Fruit fly (Drosophila melanogaster) whole organism, embryonic: ENCODE measurements around the gene CG32206.

Experiments used
- Asciz ChIP-seq: fragments of 200-800 bp; sonication (Bioruptor generic); optimal IDR thresholded peaks from 2 replicates; lab custom pipeline; 2017; ENCODE audit warnings: missing biosample characterization, mild to moderate bottlenecking, missing genetic modification characterization, missing genetic modification reagents
- CG10543 ChIP-seq: fragments of 200-800 bp; sonication (Bioruptor generic); optimal IDR thresholded peaks from 3 replicates; lab custom pipeline; 2017; ENCODE audit warnings: missing biosample characterization, mild to moderate bottlenecking, missing genetic modification characterization, moderate library complexity
- CG13287 ChIP-seq: fragments of 200-800 bp; sonication (Bioruptor generic); IDR thresholded peaks from 2 replicates; pipeline ENCODE4 v1.3.6; 2022; ENCODE audit warnings: missing biosample characterization, missing genetic modification characterization; ENCODE audit not compliant: partially characterized antibody
- CG15073 ChIP-seq: fragments of 200-800 bp; sonication (Bioruptor generic); optimal IDR thresholded peaks from 2 replicates; lab custom pipeline; 2016; ENCODE audit warnings: missing biosample characterization, missing genetic modification characterization
- CG17359 ChIP-seq: fragments of 200-800 bp; sonication (Bioruptor generic); optimal IDR thresholded peaks from 3 replicates; lab custom pipeline; 2018; ENCODE audit warnings: missing biosample characterization, mild to moderate bottlenecking, missing genetic modification characterization, moderate library complexity
- CG18619 ChIP-seq: fragments of 200-800 bp; sonication (Bioruptor generic); optimal IDR thresholded peaks from 3 replicates; lab custom pipeline; 2017; ENCODE audit warnings: missing biosample characterization, mild to moderate bottlenecking, missing genetic modification characterization
- CG2875 ChIP-seq: fragments of 200-800 bp; sonication (Bioruptor generic); optimal IDR thresholded peaks from 2 replicates; lab custom pipeline; 2017; ENCODE audit warnings: missing biosample characterization, mild to moderate bottlenecking, missing genetic modification characterization, missing genetic modification reagents
- CG33213 ChIP-seq: fragments of 200-800 bp; sonication (Bioruptor generic); optimal IDR thresholded peaks from 3 replicates; lab custom pipeline; 2016; ENCODE audit warnings: missing biosample characterization, missing genetic modification characterization
- CG3407 ChIP-seq: fragments of 200-800 bp; sonication (Bioruptor generic); optimal IDR thresholded peaks from 2 replicates; lab custom pipeline; 2018; ENCODE audit warnings: missing biosample characterization, mild to moderate bottlenecking, missing genetic modification characterization
- CG4730 ChIP-seq: fragments of 200-800 bp; sonication (Bioruptor generic); IDR thresholded peaks from 2 replicates; pipeline ENCODE4 v1.3.6; 2022; ENCODE audit warnings: missing biosample characterization, missing genetic modification characterization
- CG5180 ChIP-seq: fragments of 200-800 bp; sonication (Bioruptor generic); optimal IDR thresholded peaks from 3 replicates; lab custom pipeline; 2017; ENCODE audit warnings: missing biosample characterization, missing genetic modification characterization, mild to moderate bottlenecking, moderate library complexity, missing genetic modification reagents
- CG7271 ChIP-seq: fragments of 200-800 bp; sonication (Bioruptor generic); optimal IDR thresholded peaks from 2 replicates; lab custom pipeline; 2018; ENCODE audit warnings: missing biosample characterization, mild to moderate bottlenecking, missing genetic modification characterization, moderate library complexity
- CG9876 ChIP-seq: fragments of 200-800 bp; sonication (Bioruptor generic); optimal IDR thresholded peaks from 2 replicates; lab custom pipeline; 2016; ENCODE audit warnings: missing biosample characterization, missing genetic modification characterization
- Gsc ChIP-seq: fragments of 200-800 bp; sonication (Bioruptor generic); IDR thresholded peaks from 2 replicates; pipeline ENCODE4 v1.3.6; 2022; ENCODE audit warnings: missing biosample characterization, missing genetic modification characterization
- Gug ChIP-seq: fragments of 200-800 bp; sonication (Bioruptor generic); IDR thresholded peaks from 4 replicates; pipeline ENCODE4 v1.3.6; 2022; ENCODE audit warnings: missing biosample characterization, missing genetic modification characterization
- Hr39 ChIP-seq: fragments of >200 bp; optimal IDR thresholded peaks from 2 replicates; lab custom pipeline; 2017
- Kr ChIP-seq: fragments of 200-800 bp; sonication (Bioruptor generic); optimal IDR thresholded peaks from 2 replicates; lab custom pipeline; 2017; ENCODE audit warnings: missing biosample characterization, mild to moderate bottlenecking, missing genetic modification characterization
- MBD-R2 ChIP-seq: fragments of 200-800 bp; sonication (Bioruptor generic); IDR thresholded peaks from 2 replicates; pipeline ENCODE4 v1.3.6; 2022; ENCODE audit warnings: missing biosample characterization, missing genetic modification characterization
- Med ChIP-seq: fragments of 200-800 bp; sonication (Bioruptor generic); peaks from one replicate; lab custom pipeline; 2016; ENCODE audit warnings: missing biosample characterization, missing genetic modification characterization, mild to moderate bottlenecking, inconsistent platforms, moderate library complexity
- Mes4 ChIP-seq: fragments of 200-800 bp; sonication (Bioruptor generic); optimal IDR thresholded peaks from 2 replicates; lab custom pipeline; 2016; ENCODE audit warnings: missing biosample characterization, missing genetic modification characterization
- Optix ChIP-seq: fragments of 200-800 bp; sonication (Bioruptor generic); IDR thresholded peaks from 3 replicates; pipeline ENCODE4 v1.3.6; 2022; ENCODE audit warnings: missing biosample characterization, missing genetic modification characterization
- PHDP ChIP-seq: fragments of 200-800 bp; sonication (Bioruptor generic); optimal IDR thresholded peaks from 3 replicates; lab custom pipeline; 2018; ENCODE audit warnings: missing biosample characterization, mild to moderate bottlenecking, missing genetic modification characterization, moderate library complexity
- Side ChIP-seq: fragments of 200-800 bp; sonication (Bioruptor generic); optimal IDR thresholded peaks from 2 replicates; lab custom pipeline; 2016; ENCODE audit warnings: missing biosample characterization, missing genetic modification characterization
- Sin3A ChIP-seq: fragments of >200 bp; optimal IDR thresholded peaks from 2 replicates; lab custom pipeline; 2018
- Six4 ChIP-seq: fragments of 200-800 bp; sonication (Bioruptor generic); optimal IDR thresholded peaks from 2 replicates; lab custom pipeline; 2016; ENCODE audit warnings: missing biosample characterization, missing genetic modification characterization
- Sox100B ChIP-seq: fragments of 200-800 bp; sonication (Bioruptor generic); optimal IDR thresholded peaks from 3 replicates; lab custom pipeline; 2018; ENCODE audit warnings: missing biosample characterization, mild to moderate bottlenecking, missing genetic modification characterization
- Spps ChIP-seq: fragments of 200-800 bp; sonication (Bioruptor generic); optimal IDR thresholded peaks from 2 replicates; lab custom pipeline; 2018; ENCODE audit warnings: missing biosample characterization, mild to moderate bottlenecking, missing genetic modification characterization
- Usf ChIP-seq: fragments of 200-800 bp; sonication (Bioruptor generic); optimal IDR thresholded peaks from 2 replicates; lab custom pipeline; 2017; ENCODE audit warnings: missing genotype, missing biosample characterization, missing genetic modification characterization
- ac ChIP-seq: fragments of 200-800 bp; sonication (Bioruptor generic); optimal IDR thresholded peaks from 3 replicates; lab custom pipeline; 2017; ENCODE audit warnings: missing biosample characterization, mild to moderate bottlenecking, missing genetic modification characterization
- bowl ChIP-seq: fragments of 200-800 bp; sonication (Bioruptor generic); IDR thresholded peaks from 2 replicates; pipeline ENCODE4 v1.3.6; 2022; ENCODE audit warnings: missing biosample characterization, missing genetic modification characterization
- cato ChIP-seq: fragments of 200-800 bp; sonication (Bioruptor generic); optimal IDR thresholded peaks from 2 replicates; lab custom pipeline; 2016; ENCODE audit warnings: missing biosample characterization, missing genetic modification characterization, borderline replicate concordance
- corto ChIP-seq: fragments of 200-800 bp; sonication (Bioruptor generic); optimal IDR thresholded peaks from 2 replicates; lab custom pipeline; 2016; ENCODE audit warnings: missing biosample characterization, mild to moderate bottlenecking, missing genetic modification characterization, moderate library complexity
- cwo ChIP-seq: fragments of 200-800 bp; sonication (Bioruptor generic); optimal IDR thresholded peaks from 3 replicates; lab custom pipeline; 2017; ENCODE audit warnings: missing biosample characterization, missing genetic modification characterization, mild to moderate bottlenecking, moderate library complexity, missing genetic modification reagents
- dimm ChIP-seq: fragments of 200-800 bp; sonication (Bioruptor generic); IDR thresholded peaks from 2 replicates; pipeline ENCODE4 v1.3.6; 2022; ENCODE audit warnings: missing biosample characterization, missing genetic modification characterization
- lola ChIP-seq, 3 experiments: fragments of >200 bp in 2 of 3; fragments of 200-800 bp in 1 of 3; sonication (Bioruptor generic) in 1 of 3; optimal IDR thresholded peaks; 2 replicates each; lab custom pipeline; 2017 to 2019; ENCODE audit warnings: missing biosample characterization in 3 of 3, missing genetic modification characterization in 3 of 3, mild to moderate bottlenecking in 1 of 3, moderate library complexity in 1 of 3
- maf-S ChIP-seq: fragments of 200-800 bp; sonication (Bioruptor generic); optimal IDR thresholded peaks from 2 replicates; lab custom pipeline; 2016; ENCODE audit warnings: missing biosample characterization, missing genetic modification characterization
- nerfin-2 ChIP-seq: fragments of 200-800 bp; sonication (Bioruptor generic); IDR thresholded peaks from 2 replicates; pipeline ENCODE4 v1.3.6; 2022; ENCODE audit warnings: missing biosample characterization, missing genetic modification characterization; ENCODE audit not compliant: partially characterized antibody
- p53 ChIP-seq: fragments of 200-800 bp; sonication (Bioruptor generic); optimal IDR thresholded peaks from 2 replicates; lab custom pipeline; 2016; ENCODE audit warnings: missing biosample characterization, missing genetic modification characterization
- pfk ChIP-seq: fragments of 200-800 bp; sonication (Bioruptor generic); optimal IDR thresholded peaks from 2 replicates; lab custom pipeline; 2018; ENCODE audit warnings: missing biosample characterization, mild to moderate bottlenecking, missing genetic modification characterization, moderate library complexity
- sc ChIP-seq, 3 experiments: fragments of >200 bp in 2 of 3; fragments of 200-800 bp in 1 of 3; sonication (Bioruptor generic) in 1 of 3; optimal IDR thresholded peaks; 2 replicates in 2 of 3; 3 replicates in 1 of 3; lab custom pipeline; 2017; ENCODE audit warnings: mild to moderate bottlenecking in 1 of 3, missing biosample characterization in 1 of 3, missing genetic modification characterization in 1 of 3, missing genetic modification reagents in 1 of 3
- sens-2 ChIP-seq: fragments of 200-800 bp; sonication (Bioruptor generic); IDR thresholded peaks from 2 replicates; pipeline ENCODE4 v1.3.6; 2022; ENCODE audit warnings: missing biosample characterization, missing genetic modification characterization
- stwl ChIP-seq: fragments of 200-800 bp; sonication (Bioruptor generic); optimal IDR thresholded peaks from 3 replicates; lab custom pipeline; 2018; ENCODE audit warnings: missing biosample characterization, mild to moderate bottlenecking, missing genetic modification characterization, moderate library complexity
- tap ChIP-seq: fragments of 200-800 bp; optimal IDR thresholded peaks from 3 replicates; lab custom pipeline; 2019; ENCODE audit warnings: missing biosample characterization, mild to moderate bottlenecking, missing genetic modification characterization, moderate library complexity
- tgo ChIP-seq: fragments of 200-800 bp; sonication (Bioruptor generic); IDR thresholded peaks from 3 replicates; pipeline ENCODE4 v1.3.6; 2022; ENCODE audit warnings: missing biosample characterization, missing genetic modification characterization
- tin ChIP-seq: fragments of 200-800 bp; sonication (Bioruptor generic); optimal IDR thresholded peaks from 3 replicates; lab custom pipeline; 2016; ENCODE audit warnings: missing biosample characterization, missing genetic modification characterization
- vfl ChIP-seq: fragments of 200-800 bp; sonication (Bioruptor generic); optimal IDR thresholded peaks from 2 replicates; lab custom pipeline; 2016; ENCODE audit warnings: missing biosample characterization, missing genetic modification characterization
- wor ChIP-seq: fragments of 200-800 bp; sonication (Bioruptor generic); IDR thresholded peaks from 2 replicates; pipeline ENCODE4 v1.3.6; 2022; ENCODE audit warnings: missing biosample characterization, missing genetic modification characterization
- yki ChIP-seq: fragments of >200 bp; optimal IDR thresholded peaks from 3 replicates; lab custom pipeline; 2018
- zen ChIP-seq: fragments of 200-800 bp; sonication (Bioruptor generic); optimal IDR thresholded peaks from 3 replicates; lab custom pipeline; 2018; ENCODE audit warnings: missing biosample characterization, mild to moderate bottlenecking, missing genetic modification characterization, moderate library complexity

Gene CG32206

dm6 chr3L:19292440-19293175, 120.1 kb downstream of the CG32206 start, which contains the start of gene Gbs-76A (continued):
- TF ChIP-seq corto (GFP tag; lab: Kevin White, UChicago): peak; percentile 78
- TF ChIP-seq maf-S (GFP tag; lab: Kevin White, UChicago): no peak
- peak; percentile 85 for TF ChIP-seq Sox100B
- peak; percentile 39 for TF ChIP-seq MBD-R2 (GFP tag; lab: Robert Waterston, UW)
- no peak for TF ChIP-seq Sin3A (lab: Kevin White, UChicago)
- TF ChIP-seq ac: no peak
- TF ChIP-seq Usf: peak; percentile 33
- TF ChIP-seq tgo (GFP tag; lab: Robert Waterston, UW): peak; percentile 79
- TF ChIP-seq CG5180 (GFP tag; lab: Kevin White, UChicago): peak; percentile 67
- peak; percentile 72 for TF ChIP-seq Med
- no peak for TF ChIP-seq Mes4 (GFP tag; lab: Kevin White, UChicago)
- TF ChIP-seq wor (GFP tag; lab: Robert Waterston, UW): peak; percentile 59
- no peak for TF ChIP-seq Side (GFP tag; lab: Kevin White, UChicago)
- TF ChIP-seq sens-2: no peak
- TF ChIP-seq cwo: peak; percentile 87
- peak; percentile 41 for TF ChIP-seq Six4 (GFP tag; lab: Kevin White, UChicago)
- TF ChIP-seq bowl (GFP tag; lab: Robert Waterston, UW): no peak
- no peak for TF ChIP-seq Spps (tag; lab: Kevin White, UChicago)
- no peak for TF ChIP-seq CG15073
- TF ChIP-seq zen (tag; lab: Kevin White, UChicago): peak; percentile 73
- no peak for TF ChIP-seq dimm (GFP tag; lab: Robert Waterston, UW)
- no peak for TF ChIP-seq Optix
- TF ChIP-seq CG17359 (tag; lab: Kevin White, UChicago): peak; percentile 89
- peak; percentile 56 for TF ChIP-seq CG3407 (GFP tag; lab: Kevin White, UChicago)
- TF ChIP-seq Gsc (GFP tag; lab: Robert Waterston, UW): no peak
- peak; percentile 14 for TF ChIP-seq CG7271 (tag; lab: Kevin White, UChicago)
- no peak for TF ChIP-seq CG33213
- no peak for TF ChIP-seq CG9876 (GFP tag; lab: Kevin White, UChicago)
- TF ChIP-seq yki (lab: Kevin White, UChicago): peak; percentile 16
- TF ChIP-seq nerfin-2: peak; percentile 20; the same call in 1 of the 2 replicates
- TF ChIP-seq CG2875 (GFP tag; lab: Kevin White, UChicago): peak; percentile 77
- peak; percentile 42 for TF ChIP-seq tin (GFP tag; lab: Kevin White, UChicago)
- no peak for TF ChIP-seq sc (optimal IDR thresholded peaks at IDR 0.05; lab: Kevin White, UChicago)
- TF ChIP-seq sc (GFP tag; optimal IDR thresholded peaks at IDR 0.05; lab: Kevin White, UChicago): peak; percentile 75
- TF ChIP-seq CG18619 (GFP tag; lab: Kevin White, UChicago): peak; percentile 85
- TF ChIP-seq tap (tag; lab: Kevin White, UChicago): peak; percentile 75
- TF ChIP-seq PHDP (tag; lab: Kevin White, UChicago): peak; percentile 93
- peak; percentile 28 for TF ChIP-seq pfk (GFP tag; lab: Kevin White, UChicago)
- TF ChIP-seq Gug (GFP tag; lab: Robert Waterston, UW): no peak
- TF ChIP-seq CG4730: peak; percentile 42; the same call in 1 of the 2 replicates
- no peak for TF ChIP-seq vfl (GFP tag; lab: Kevin White, UChicago)
- peak; percentile 85 for TF ChIP-seq CG10543 (GFP tag; lab: Kevin White, UChicago)
- TF ChIP-seq Hr39 (lab: Kevin White, UChicago): no peak
- no peak for TF ChIP-seq p53 (GFP tag; lab: Kevin White, UChicago)
- peak; percentile 79 for TF ChIP-seq Asciz
- no peak for TF ChIP-seq stwl (tag; lab: Kevin White, UChicago)
- no peak for TF ChIP-seq Kr
- peak; percentile 67 for TF ChIP-seq CG13287 (GFP tag; lab: Robert Waterston, UW)
- peak in 1 of 3 experiments; percentile 64 for TF ChIP-seq lola (GFP tag; optimal IDR thresholded peaks at IDR 0.05; lab: Kevin White, UChicago)
- peak; percentile 23 for TF ChIP-seq cato (GFP tag; lab: Kevin White, UChicago)
